Worm (Caenorhabditis elegans) whole organism, L4 larva: ENCODE results near the gene C26E6.12.
A peak's percentile ranks its signal among the peaks of the same experiment; 100 is the strongest.
"Not testable (repeated sequence)": the region's sequence is repeated elsewhere in the genome, so short reads cannot be mapped to it uniquely, and the experiment has no call there.

ENCODE experiments used
- D1046.2 ChIP-seq: fragments of 200-800 bp; sonication (Bioruptor generic); IDR thresholded peaks from 2 replicates; pipeline ENCODE4 v1.3.6; 2022; ENCODE audit warnings: missing genetic modification characterization, missing compliant biosample characterization
- F26F4.8 ChIP-seq: fragments of 200-800 bp; sonication (Bioruptor generic); conservative IDR thresholded peaks from 2 replicates; pipeline ENCODE4 v1.3.6; 2022; ENCODE audit warnings: missing genetic modification characterization, missing compliant biosample characterization
- F37D6.2 ChIP-seq: sonication (generic microtip); optimal IDR thresholded peaks from 2 replicates; lab custom pipeline; 2016; ENCODE audit warnings: mild to moderate bottlenecking, missing genetic modification characterization, missing compliant biosample characterization
- T26A8.4 ChIP-seq: fragments of 200-800 bp; sonication (Bioruptor generic); IDR thresholded peaks from 2 replicates; pipeline ENCODE4 v1.3.6; 2022; ENCODE audit warnings: missing genetic modification characterization, missing compliant biosample characterization
- Y105C5A.15 ChIP-seq: fragments of 200-800 bp; sonication (Bioruptor generic); IDR thresholded peaks from 2 replicates; pipeline ENCODE4 v1.3.6; 2022; ENCODE audit warnings: missing genetic modification characterization, missing compliant biosample characterization
- Y48G9A.11 ChIP-seq: fragments of 200-800 bp; sonication (Bioruptor generic); IDR thresholded peaks from 2 replicates; pipeline ENCODE4 v1.3.6; 2022; ENCODE audit warnings: missing genetic modification reagents, missing genetic modification characterization, missing compliant biosample characterization
- Y5F2A.4 ChIP-seq: fragments of 200-800 bp; sonication (Bioruptor generic); optimal IDR thresholded peaks from 2 replicates; lab custom pipeline; 2018; ENCODE audit warnings: mild to moderate bottlenecking, missing genetic modification characterization, missing compliant biosample characterization
- ZK337.2 ChIP-seq: fragments of 200-800 bp; sonication (Bioruptor generic); IDR thresholded peaks from 2 replicates; pipeline ENCODE4 v1.3.6; 2022; ENCODE audit warnings: missing genetic modification reagents, missing genetic modification characterization, missing compliant biosample characterization
- aha-1 ChIP-seq: fragments of 150-350 bp; peaks from one replicate; lab custom pipeline; 2014; ENCODE audit warnings: missing biosample characterization, missing genetic modification characterization
- ama-1 ChIP-seq: fragments of 150-350 bp; optimal IDR thresholded peaks from 2 replicates; lab custom pipeline; 2014; ENCODE audit warnings: inconsistent platforms, mixed read lengths
- ceh-20 ChIP-seq: fragments of 200-800 bp; sonication (Bioruptor generic); IDR thresholded peaks from 2 replicates; pipeline ENCODE4 v1.3.6; 2022; ENCODE audit warnings: missing genetic modification reagents, missing genetic modification characterization, missing compliant biosample characterization
- ceh-44 ChIP-seq: fragments of 200-800 bp; sonication (Bioruptor generic); IDR thresholded peaks from 2 replicates; pipeline ENCODE4 v1.3.6; 2022; ENCODE audit warnings: missing genetic modification reagents, missing genetic modification characterization, missing compliant biosample characterization
- ces-1 ChIP-seq: fragments of 150-350 bp; sonication (generic microtip); optimal IDR thresholded peaks from 4 replicates; lab custom pipeline; 2014; ENCODE audit warnings: missing biosample characterization, missing genetic modification reagents, missing genetic modification characterization
- dmd-6 ChIP-seq: fragments of 200-800 bp; sonication (Bioruptor generic); IDR thresholded peaks from 2 replicates; pipeline ENCODE4 v1.3.6; 2022; ENCODE audit warnings: missing genetic modification reagents, missing genetic modification characterization, missing compliant biosample characterization
- dmd-9 ChIP-seq: fragments of 200-800 bp; sonication (Bioruptor generic); IDR thresholded peaks from 2 replicates; pipeline ENCODE4 v1.3.6; 2022; ENCODE audit warnings: missing genetic modification reagents, missing genetic modification characterization, missing compliant biosample characterization
- dpl-1 ChIP-seq: fragments of 150-350 bp; optimal IDR thresholded peaks from 2 replicates; lab custom pipeline; 2014; ENCODE audit warnings: missing biosample characterization, missing genetic modification reagents, missing genetic modification characterization
- dve-1 ChIP-seq: sonication (generic microtip); optimal IDR thresholded peaks from 2 replicates; lab custom pipeline; 2017; ENCODE audit warnings: antibody characterized with exemption, mild to moderate bottlenecking, missing genetic modification characterization, missing compliant biosample characterization; ENCODE audit not compliant: insufficient read depth
- egl-43 ChIP-seq: fragments of 200-800 bp; sonication (Bioruptor generic); IDR thresholded peaks from 2 replicates; pipeline ENCODE4 v1.3.6; 2022; ENCODE audit warnings: missing genetic modification reagents, missing genetic modification characterization, missing compliant biosample characterization
- hif-1 ChIP-seq, 2 experiments: sonication (generic microtip); optimal IDR thresholded peaks; 2 replicates each; lab custom pipeline; 2016 to 2017; ENCODE audit warnings: missing compliant biosample characterization in 2 of 2, missing genetic modification characterization in 2 of 2, missing genetic modification reagents in 2 of 2, missing genotype in 2 of 2, mild to moderate bottlenecking in 1 of 2
- hlh-30 ChIP-seq: sonication (generic microtip); optimal IDR thresholded peaks from 2 replicates; lab custom pipeline; 2017; ENCODE audit warnings: antibody characterized with exemption, mild to moderate bottlenecking, missing genetic modification characterization, missing compliant biosample characterization; ENCODE audit not compliant: insufficient read depth
- hmg-1.1 ChIP-seq: fragments of 200-800 bp; sonication (Bioruptor generic); IDR thresholded peaks from 2 replicates; pipeline ENCODE4 v1.3.6; 2022; ENCODE audit warnings: missing genetic modification reagents, missing genetic modification characterization, missing compliant biosample characterization
- jun-1 ChIP-seq: fragments of 150-350 bp; optimal IDR thresholded peaks from 2 replicates; lab custom pipeline; 2014; ENCODE audit warnings: missing biosample characterization, missing genetic modification reagents, missing genetic modification characterization
- lim-7 ChIP-seq: fragments of 200-800 bp; sonication (Bioruptor generic); IDR thresholded peaks from 2 replicates; pipeline ENCODE4 v1.3.6; 2022; ENCODE audit warnings: missing genetic modification characterization, missing compliant biosample characterization
- lin-13 ChIP-seq: fragments of 150-350 bp; optimal IDR thresholded peaks from 2 replicates; lab custom pipeline; 2014; ENCODE audit warnings: missing biosample characterization, missing genetic modification reagents, missing genetic modification characterization
- lin-29 ChIP-seq: fragments of 200-800 bp; sonication (Bioruptor generic); IDR thresholded peaks from 2 replicates; pipeline ENCODE4 v1.3.6; 2022; ENCODE audit warnings: missing genetic modification reagents, missing genetic modification characterization, missing compliant biosample characterization
- lin-38 ChIP-seq: fragments of 200-800 bp; sonication (Bioruptor generic); IDR thresholded peaks from 2 replicates; pipeline ENCODE4 v1.3.6; 2022; ENCODE audit warnings: missing genetic modification reagents, missing genetic modification characterization, missing compliant biosample characterization
- madf-9 ChIP-seq: fragments of 200-800 bp; sonication (Bioruptor generic); conservative IDR thresholded peaks from 2 replicates; pipeline ENCODE4 v1.3.6; 2022; ENCODE audit warnings: missing genetic modification reagents, missing genetic modification characterization, missing compliant biosample characterization
- mdt-29 ChIP-seq: fragments of 200-800 bp; sonication (Bioruptor generic); IDR thresholded peaks from 2 replicates; pipeline ENCODE4 v1.3.6; 2022; ENCODE audit warnings: missing genetic modification reagents, missing genetic modification characterization, missing compliant biosample characterization
- mes-2 ChIP-seq: sonication (generic microtip); optimal IDR thresholded peaks from 2 replicates; lab custom pipeline; 2016; ENCODE audit warnings: missing genotype, mild to moderate bottlenecking, missing genetic modification characterization, missing compliant biosample characterization; ENCODE audit not compliant: poor library complexity, severe bottlenecking
- mxl-3 ChIP-seq: fragments of 200-800 bp; sonication (Bioruptor generic); optimal IDR thresholded peaks from 2 replicates; lab custom pipeline; 2018; ENCODE audit warnings: mild to moderate bottlenecking, missing genetic modification characterization, missing compliant biosample characterization
- nhr-102 ChIP-seq: sonication (generic microtip); optimal IDR thresholded peaks from 2 replicates; lab custom pipeline; 2016; ENCODE audit warnings: mild to moderate bottlenecking, missing genetic modification characterization, moderate library complexity, missing compliant biosample characterization
- nhr-25 ChIP-seq: sonication (generic microtip); optimal IDR thresholded peaks from 2 replicates; lab custom pipeline; 2017; ENCODE audit warnings: missing genetic modification characterization, mild to moderate bottlenecking, missing compliant biosample characterization, antibody characterized with exemption, moderate library complexity, borderline replicate concordance; ENCODE audit not compliant: insufficient read depth
- nhr-28 ChIP-seq: fragments of 150-350 bp; optimal IDR thresholded peaks from 2 replicates; lab custom pipeline; 2014; ENCODE audit warnings: missing biosample characterization, missing genetic modification characterization
- nhr-41 ChIP-seq: fragments of 200-800 bp; sonication (Bioruptor generic); IDR thresholded peaks from 2 replicates; pipeline ENCODE4 v1.3.6; 2022; ENCODE audit warnings: missing genetic modification reagents, missing genetic modification characterization, missing compliant biosample characterization
- nhr-42 ChIP-seq: fragments of 200-800 bp; sonication (Bioruptor generic); IDR thresholded peaks from 2 replicates; pipeline ENCODE4 v1.3.6; 2022; ENCODE audit warnings: missing genetic modification characterization, missing compliant biosample characterization
- pha-4 ChIP-seq, 2 experiments: fragments of 150-350 bp in 1 of 2; fragments of 200-800 bp in 1 of 2; sonication (Bioruptor generic) in 1 of 2; IDR thresholded peaks in 1 of 2; optimal IDR thresholded peaks in 1 of 2; 2 replicates each; pipeline versions ENCODE4 v1.3.6 to Lab custom; 2014 to 2022; ENCODE audit warnings: missing genetic modification characterization in 2 of 2, missing genetic modification reagents in 2 of 2, missing biosample characterization in 1 of 2, missing compliant biosample characterization in 1 of 2
- php-3 ChIP-seq: fragments of 200-800 bp; sonication (Bioruptor generic); IDR thresholded peaks from 2 replicates; pipeline ENCODE4 v1.3.6; 2022; ENCODE audit warnings: missing genetic modification reagents, missing genetic modification characterization, missing compliant biosample characterization
- pqm-1 ChIP-seq: sonication (generic microtip); optimal IDR thresholded peaks from 2 replicates; lab custom pipeline; 2017; ENCODE audit warnings: missing biosample characterization, missing genetic modification characterization
- rbr-2 ChIP-seq: sonication (generic microtip); optimal IDR thresholded peaks from 2 replicates; lab custom pipeline; 2016; ENCODE audit warnings: missing genotype, missing genetic modification characterization, missing compliant biosample characterization
- snpc-1.2 ChIP-seq: fragments of 200-800 bp; sonication (Bioruptor generic); IDR thresholded peaks from 2 replicates; pipeline ENCODE4 v1.3.6; 2022; ENCODE audit warnings: missing genetic modification reagents, missing genetic modification characterization, missing compliant biosample characterization
- spr-1 ChIP-seq: sonication (generic microtip); optimal IDR thresholded peaks from 2 replicates; lab custom pipeline; 2016; ENCODE audit warnings: mild to moderate bottlenecking, missing genetic modification characterization, missing compliant biosample characterization
- unc-130 ChIP-seq: sonication (generic microtip); optimal IDR thresholded peaks from 2 replicates; lab custom pipeline; 2016; ENCODE audit warnings: missing genetic modification reagents, missing genetic modification characterization, missing compliant biosample characterization
- vab-7 ChIP-seq: fragments of 200-800 bp; sonication (Bioruptor generic); IDR thresholded peaks from 2 replicates; pipeline ENCODE4 v1.3.6; 2022; ENCODE audit warnings: missing genetic modification reagents, missing genetic modification characterization, missing compliant biosample characterization
- zfp-2 ChIP-seq: sonication (generic microtip); optimal IDR thresholded peaks from 2 replicates; lab custom pipeline; 2016; ENCODE audit warnings: mild to moderate bottlenecking, missing genetic modification characterization, missing compliant biosample characterization
- zfp-3 ChIP-seq: fragments of 200-800 bp; sonication (Bioruptor generic); conservative IDR thresholded peaks from 2 replicates; pipeline ENCODE4 v1.3.6; 2022; ENCODE audit warnings: missing genetic modification reagents, missing genetic modification characterization, missing compliant biosample characterization

The C26E6.12 gene

DNA sequence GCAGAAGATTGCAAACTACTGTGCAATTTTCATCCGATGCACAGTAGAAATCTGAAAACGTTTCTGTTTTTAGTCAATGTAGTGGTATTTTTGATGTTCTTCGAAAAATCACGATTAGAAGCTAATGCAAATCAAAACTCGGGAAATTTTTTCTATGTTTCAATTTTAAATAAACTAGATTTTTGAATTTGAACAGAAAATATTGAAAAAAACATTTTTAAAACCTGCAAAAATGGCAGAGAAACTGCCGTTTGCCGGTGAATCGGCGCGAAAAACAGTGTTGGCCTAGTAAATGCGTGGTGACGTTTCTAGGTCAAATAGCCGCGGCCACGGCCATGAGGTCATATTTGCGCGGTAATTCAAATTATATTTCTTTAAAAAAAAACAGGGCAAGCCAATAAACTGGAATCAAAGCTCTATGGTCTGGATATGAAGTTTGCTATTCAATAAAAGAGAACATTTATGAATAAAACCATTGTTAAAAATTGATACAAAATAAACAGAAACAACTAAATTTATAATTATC is 1.8 kb downstream of the C26E6.12 start, which contains the start of gene set-2 (continued):
- TF ChIP-seq spr-1 (no peak), zfp-3 (GFP tag; lab: Robert Waterston, UW) (0 out of 2 replicates have a peak, but pooled peaks have one; percentile 17), unc-130 (GFP tag; lab: Kevin White, UChicago) (peak; percentile 98), madf-9 (GFP tag; lab: Robert Waterston, UW) (0 out of 2 replicates have a peak, but pooled peaks have one; percentile 20), ceh-44 (no peak), dve-1 (peak; percentile 52), ZK337.2 (GFP tag; lab: Robert Waterston, UW) (peak; percentile 89), Y105C5A.15 (GFP tag; lab: Robert Waterston, UW) (no peak), vab-7 (GFP tag; lab: Robert Waterston, UW) (0 out of 2 replicates have a peak, but pooled peaks have one; percentile 18), hlh-30 (tag; lab: Kevin White, UChicago) (peak; percentile 47), mxl-3 (peak; percentile 43), hif-1 (tag; optimal IDR thresholded peaks at IDR 0.05; lab: Kevin White, UChicago) (peak in 1 of 2 experiments; percentile 89), lin-13 (GFP tag; lab: Kevin White, UChicago) (peak; percentile 42)

DNA sequence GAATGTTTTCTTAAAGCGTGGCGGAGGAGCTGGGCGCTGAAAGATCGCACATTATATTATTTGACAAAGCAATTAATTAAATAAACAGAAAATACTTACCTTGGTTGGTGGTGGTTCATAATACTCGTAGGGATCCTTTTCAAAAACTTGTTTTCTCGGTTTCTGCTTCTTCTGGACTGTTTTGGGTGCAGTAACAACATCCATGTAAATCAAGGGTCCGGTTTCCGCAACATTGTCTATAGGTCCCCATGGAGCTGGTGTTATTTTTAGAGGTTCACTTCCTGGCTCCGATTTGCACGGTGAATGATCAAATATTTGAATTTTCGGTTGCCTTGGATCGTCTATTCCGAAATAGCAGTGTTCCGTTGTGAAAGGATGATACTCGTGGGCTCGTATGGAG is 7.9 kb downstream of the C26E6.12 start:
- TF ChIP-seq pqm-1 (no peak), nhr-25 (no peak), nhr-102 (tag; lab: Kevin White, UChicago) (no peak), nhr-41 (GFP tag; lab: Robert Waterston, UW) (no peak), Y5F2A.4 (GFP tag; lab: Kevin White, UChicago) (no peak), zfp-2 (tag; lab: Kevin White, UChicago) (no peak), F26F4.8 (GFP tag; lab: Robert Waterston, UW) (0 out of 2 replicates have a peak, but pooled peaks have one; percentile 51), nhr-28 (tag; lab: Kevin White, UChicago) (no peak), T26A8.4 (no peak), egl-43 (GFP tag; lab: Robert Waterston, UW) (no peak), lin-29 (GFP tag; lab: Robert Waterston, UW) (no peak), aha-1 (tag; lab: Kevin White, UChicago) (peak; percentile 67), jun-1 (tag; lab: Kevin White, UChicago) (no peak), ama-1 (no peak)

DNA sequence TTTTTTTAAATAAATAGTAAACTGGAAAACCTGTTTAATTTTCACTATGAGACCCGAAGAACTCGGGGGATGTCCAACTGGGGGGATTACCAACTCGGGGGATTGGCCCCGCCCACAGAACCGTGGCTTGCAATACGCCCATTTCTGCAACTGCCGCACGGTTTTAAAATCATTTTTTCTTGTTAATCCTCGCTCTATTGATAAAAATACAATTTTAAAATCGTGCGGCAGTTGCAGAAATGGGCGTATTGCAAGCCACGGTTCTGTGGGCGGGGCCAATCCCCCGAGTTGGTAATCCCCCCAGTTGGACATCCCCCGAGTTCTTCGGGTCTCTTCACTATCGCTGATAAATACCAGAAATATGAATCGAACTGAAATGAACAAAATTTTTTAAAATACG is 10.0 kb downstream of the C26E6.12 start, which contains the start of gene mmab-1:
mmab-1 (minus strand) TSS at position 95 of the 400 bp plus-strand sequence.
- TF ChIP-seq dpl-1: peak; percentile 34
- TF ChIP-seq mxl-3: peak; percentile 3
- TF ChIP-seq mes-2 (tag; lab: Kevin White, UChicago): peak; percentile 71
- TF ChIP-seq snpc-1.2 (GFP tag; lab: Robert Waterston, UW): 0 out of 2 replicates have a peak, but pooled peaks have one; percentile 20
- 0 out of 2 replicates have a peak, but pooled peaks have one; percentile 8 for TF ChIP-seq lin-29 (GFP tag; lab: Robert Waterston, UW)
- peak; percentile 41; the same call in 1 of the 2 replicates for TF ChIP-seq mdt-29
- peak; percentile 65 for TF ChIP-seq hmg-1.1 (GFP tag; lab: Robert Waterston, UW)
- TF ChIP-seq F37D6.2: peak; percentile 21
- peak; percentile 68; the same call in 1 of the 2 replicates for TF ChIP-seq dmd-9
- peak; percentile 80 for TF ChIP-seq vab-7 (GFP tag; lab: Robert Waterston, UW)
- peak; percentile 74; the same call in 1 of the 2 replicates for TF ChIP-seq nhr-42 (GFP tag; lab: Robert Waterston, UW)
- TF ChIP-seq rbr-2 (tag; lab: Kevin White, UChicago): peak; percentile 50
- peak; percentile 27 for TF ChIP-seq ces-1
- peak; percentile 21; the same call in 1 of the 2 replicates for TF ChIP-seq pha-4 (GFP tag; IDR thresholded peaks at IDR 0.05; lab: Robert Waterston, UW)
- not testable (repeated sequence) for TF ChIP-seq pha-4 (tag; optimal IDR thresholded peaks at IDR 0.05; lab: Kevin White, UChicago)
- 0 out of 2 replicates have a peak, but pooled peaks have one; percentile 20 for TF ChIP-seq D1046.2 (GFP tag; lab: Robert Waterston, UW)
- TF ChIP-seq ceh-20 (GFP tag; lab: Robert Waterston, UW): peak; percentile 74
- TF ChIP-seq php-3 (GFP tag; lab: Robert Waterston, UW): peak; percentile 29; the same call in 1 of the 2 replicates
- TF ChIP-seq Y48G9A.11: peak; percentile 49; the same call in 1 of the 2 replicates
- peak; percentile 87 for TF ChIP-seq lin-38
- peak; percentile 45; the same call in 1 of the 2 replicates for TF ChIP-seq lim-7
- peak; percentile 38 for TF ChIP-seq T26A8.4
- TF ChIP-seq egl-43 (GFP tag; lab: Robert Waterston, UW): peak; percentile 64; the same call in 1 of the 2 replicates
- peak; percentile 56 for TF ChIP-seq dmd-6
- TF ChIP-seq nhr-28 (tag; lab: Kevin White, UChicago): peak; percentile 4
